Worm (Caenorhabditis elegans): ENCODE data around the gene orc-2.

orc-2 gene

ce11 chrII:10872541-10872940 lies 1.2 kb upstream of the orc-2 start, which contains the start of the genes cyn-4 and copz-1 (continued):
- no peak for TF ChIP-seq unc-62 (GFP tag; optimal IDR thresholded peaks at IDR 0.05)

ce11 chrII:10880625-10881024 lies 6.9 kb downstream of the orc-2 start, which contains the start of gene lurp-1:
TSS of gene lurp-1 (plus strand) at chrII:10880925.
- TF ChIP-seq lin-13 (GFP tag; optimal IDR thresholded peaks at IDR 0.05) (no peak), nhr-10 (tag; optimal IDR thresholded peaks at IDR 0.05) (no peak), ztf-4 (tag; optimal IDR thresholded peaks at IDR 0.05) (no peak), nhr-6 (tag; optimal IDR thresholded peaks at IDR 0.05) (no peak), nhr-12 (tag; optimal IDR thresholded peaks at IDR 0.05) (no peak), F13H6.1 (tag; optimal IDR thresholded peaks at IDR 0.05) (no peak), nhr-129 (tag; optimal IDR thresholded peaks at IDR 0.05) (no peak), nhr-21 (tag; optimal IDR thresholded peaks at IDR 0.05) (no peak), ZK546.5 (tag; optimal IDR thresholded peaks at IDR 0.05) (no peak)

- TF ChIP-seq mdl-1 (tag; optimal IDR thresholded peaks at IDR 0.05) (no peak), alr-1 (tag; optimal IDR thresholded peaks at IDR 0.05) (no peak), ZK546.5 (tag; optimal IDR thresholded peaks at IDR 0.05) (no peak), dmd-4 (tag; optimal IDR thresholded peaks at IDR 0.05) (no peak), lin-11 (tag; optimal IDR thresholded peaks at IDR 0.05) (no peak), lin-13 (GFP tag; optimal IDR thresholded peaks at IDR 0.05) (no peak), nhr-23 (tag; optimal IDR thresholded peaks at IDR 0.05) (no peak), gmeb-1 (tag; optimal IDR thresholded peaks at IDR 0.05) (no peak), zag-1 (tag; optimal IDR thresholded peaks at IDR 0.05) (no peak), unc-55 (GFP tag; optimal IDR thresholded peaks at IDR 0.05) (no peak), C34F6.9 (tag; optimal IDR thresholded peaks at IDR 0.05) (no peak), aly-2 (tag; optimal IDR thresholded peaks at IDR 0.05) (no peak), nhr-21 (tag; optimal IDR thresholded peaks at IDR 0.05) (no peak), ztf-4 (tag; optimal IDR thresholded peaks at IDR 0.05) (no peak), ceh-16 (tag; optimal IDR thresholded peaks at IDR 0.05) (no peak)
Measured at ce11 chrII:10884396-10884795, 10.7 kb downstream of the orc-2 start, which contains the start of gene egg-3. TSS of gene egg-3 (minus strand) at chrII:10884441.

DNA sequence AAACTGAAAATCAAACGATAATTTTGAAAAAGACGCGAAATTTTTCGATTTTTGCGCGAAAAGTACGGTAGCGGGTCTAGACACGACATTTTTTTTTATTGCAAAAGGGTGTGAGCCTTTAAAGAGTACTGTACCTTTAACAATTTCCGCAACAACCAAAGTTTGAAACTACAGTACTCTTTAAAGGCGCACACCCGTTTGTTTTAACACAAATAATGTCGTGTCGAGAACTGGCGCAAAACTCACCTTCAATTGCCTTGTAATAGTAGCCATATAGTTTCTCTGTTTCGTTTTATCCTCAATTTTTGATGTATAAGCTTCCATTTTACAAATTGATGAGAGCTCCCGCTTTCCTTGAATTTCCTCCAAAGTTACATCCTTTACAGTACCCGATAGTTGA lies 11.5 kb downstream of the orc-2 start:
- TF ChIP-seq nhr-25 (tag; optimal IDR thresholded peaks at IDR 0.05) (no peak), nhr-10 (tag; optimal IDR thresholded peaks at IDR 0.05) (no peak), ZK546.5 (tag; optimal IDR thresholded peaks at IDR 0.05) (no peak), sem-4 (tag; optimal IDR thresholded peaks at IDR 0.05) (no peak), C34F6.9 (tag; optimal IDR thresholded peaks at IDR 0.05) (no peak), aly-2 (tag; optimal IDR thresholded peaks at IDR 0.05) (no peak), dmd-4 (tag; optimal IDR thresholded peaks at IDR 0.05) (no peak), mab-5 (tag; optimal IDR thresholded peaks at IDR 0.05) (no peak), ztf-4 (tag; optimal IDR thresholded peaks at IDR 0.05) (no peak), sma-3 (GFP tag; optimal IDR thresholded peaks at IDR 0.05) (no peak), R02D3.7 (tag; optimal IDR thresholded peaks at IDR 0.05) (no peak), egl-27 (tag; optimal IDR thresholded peaks at IDR 0.05) (no peak), lsy-2 (tag; optimal IDR thresholded peaks at IDR 0.05) (no peak), crh-2 (tag; optimal IDR thresholded peaks at IDR 0.05) (no peak), snpc-4 (tag; optimal IDR thresholded peaks at IDR 0.05) (no peak), lin-39 (tag; optimal IDR thresholded peaks at IDR 0.05) (no peak), gmeb-1 (tag; optimal IDR thresholded peaks at IDR 0.05) (no peak)

ce11 chrII:10885868-10886514 lies 12.3 kb downstream of the orc-2 start, which contains the start of gene F44F4.3:
TSS of gene F44F4.3 (minus strand) at chrII:10885918.
- TF ChIP-seq nhr-25 (tag; optimal IDR thresholded peaks at IDR 0.05), result peak; percentile 49
- TF ChIP-seq lsy-2 (tag; optimal IDR thresholded peaks at IDR 0.05), result no peak
- TF ChIP-seq nhr-12 (tag; optimal IDR thresholded peaks at IDR 0.05), result no peak
- no peak for TF ChIP-seq mdl-1 (tag; optimal IDR thresholded peaks at IDR 0.05)
- TF ChIP-seq unc-55 (GFP tag; optimal IDR thresholded peaks at IDR 0.05), result no peak
- no peak for TF ChIP-seq nhr-23 (tag; optimal IDR thresholded peaks at IDR 0.05)
- no peak for TF ChIP-seq nhr-10 (tag; optimal IDR thresholded peaks at IDR 0.05)
- TF ChIP-seq nhr-21 (tag; optimal IDR thresholded peaks at IDR 0.05), result no peak

DNA sequence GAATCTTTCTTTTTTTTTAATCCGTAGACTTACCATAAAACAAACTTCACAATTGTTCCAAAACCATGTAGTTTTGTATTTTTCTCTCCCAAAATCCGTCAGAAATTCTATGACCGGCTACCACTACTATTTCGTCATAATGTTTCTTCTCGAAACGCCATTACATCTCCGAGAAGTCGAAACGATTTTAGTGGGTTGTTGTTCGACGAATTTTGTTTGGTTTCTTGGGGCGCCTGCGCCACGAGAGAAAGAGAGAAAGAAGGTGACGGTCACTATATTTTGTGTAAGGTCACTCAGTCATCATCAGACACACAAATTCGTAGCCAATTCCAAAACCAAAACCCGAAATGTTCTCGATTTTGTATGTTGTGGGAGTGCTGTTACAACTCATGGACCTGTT lies 13.4 kb downstream of the orc-2 start:
- peak; percentile 67 for TF ChIP-seq nhr-129 (tag; optimal IDR thresholded peaks at IDR 0.05)
- TF ChIP-seq elt-1 (tag; optimal IDR thresholded peaks at IDR 0.05), result no peak
- TF ChIP-seq ceh-16 (tag; optimal IDR thresholded peaks at IDR 0.05), result no peak
- peak; percentile 17 for TF ChIP-seq fos-1 (tag; optimal IDR thresholded peaks at IDR 0.05)
- peak; percentile 75 for TF ChIP-seq nhr-25 (tag; optimal IDR thresholded peaks at IDR 0.05)
- TF ChIP-seq egl-27 (tag; optimal IDR thresholded peaks at IDR 0.05), result no peak
- TF ChIP-seq alr-1 (tag; optimal IDR thresholded peaks at IDR 0.05), result no peak
- no peak for TF ChIP-seq ama-1 (optimal IDR thresholded peaks at IDR 0.05)
- no peak for TF ChIP-seq unc-55 (GFP tag; optimal IDR thresholded peaks at IDR 0.05)
- TF ChIP-seq ZK546.5 (tag; optimal IDR thresholded peaks at IDR 0.05), result no peak
- TF ChIP-seq sma-3 (GFP tag; optimal IDR thresholded peaks at IDR 0.05), result peak; percentile 39
- no peak for TF ChIP-seq crh-2 (tag; optimal IDR thresholded peaks at IDR 0.05)
- no peak for TF ChIP-seq zag-1 (tag; optimal IDR thresholded peaks at IDR 0.05)
- TF ChIP-seq nhr-11 (tag; optimal IDR thresholded peaks at IDR 0.05), result no peak
- TF ChIP-seq gmeb-1 (tag; optimal IDR thresholded peaks at IDR 0.05), result no peak
- TF ChIP-seq aly-2 (tag; optimal IDR thresholded peaks at IDR 0.05), result no peak
- TF ChIP-seq ztf-1 (GFP tag; conservative IDR thresholded peaks at IDR 0.05), result no peak
- no peak for TF ChIP-seq snpc-4 (tag; optimal IDR thresholded peaks at IDR 0.05)
- no peak for TF ChIP-seq C34F6.9 (tag; optimal IDR thresholded peaks at IDR 0.05)
